Worm (Caenorhabditis elegans): ENCODE results near the gene pqn-62.

The pqn-62 gene

ce11 chrX:5193402-5193801 lies 2.5 kb upstream of the pqn-62 start:
- TF ChIP-seq pha-4 (tag; optimal IDR thresholded peaks at IDR 0.05) (no peak), cebp-2 (GFP tag; IDR thresholded peaks at IDR 0.05) (no peak), nhr-27 (tag; optimal IDR thresholded peaks at IDR 0.05) (no peak), hrde-1 (tag; optimal IDR thresholded peaks at IDR 0.05; ENCODE audit: borderline replicate concordance) (no peak), ZK185.1 (tag; optimal IDR thresholded peaks at IDR 0.05; ENCODE audit: poor library complexity, severe bottlenecking) (no peak), egl-18 (GFP tag; IDR thresholded peaks at IDR 0.05) (no peak), attf-3 (GFP tag; conservative IDR thresholded peaks at IDR 0.05) (no peak), madf-6 (GFP tag; IDR thresholded peaks at IDR 0.05) (no peak), ceh-27 (GFP tag; optimal IDR thresholded peaks at IDR 0.05) (no peak), F57C9.4 (tag; optimal IDR thresholded peaks at IDR 0.05) (no peak), lir-1 (GFP tag; conservative IDR thresholded peaks at IDR 0.05) (no peak), tbx-9 (tag; optimal IDR thresholded peaks at IDR 0.05; ENCODE audit: borderline replicate concordance) (no peak), K11D2.4 (GFP tag; IDR thresholded peaks at IDR 0.05) (no peak), rpc-1 (optimal IDR thresholded peaks at IDR 0.05) (no peak), rpc-1 (tag; optimal IDR thresholded peaks at IDR 0.05) (no peak), snpc-1.3 (tag; optimal IDR thresholded peaks at IDR 0.05; ENCODE audit: insufficient read depth) (no peak), lin-35 (GFP tag; optimal IDR thresholded peaks at IDR 0.05) (no peak), mxl-1 (tag; optimal IDR thresholded peaks at IDR 0.05) (no peak), athp-1 (tag; optimal IDR thresholded peaks at IDR 0.05) (no peak)

- TF ChIP-seq mcd-1 (GFP tag; IDR thresholded peaks at IDR 0.05) (no peak), ceh-91 (GFP tag; IDR thresholded peaks at IDR 0.05) (no peak), ztf-25 (GFP tag; IDR thresholded peaks at IDR 0.05) (no peak), F37B4.10 (GFP tag; IDR thresholded peaks at IDR 0.05) (no peak), lsy-27 (tag; optimal IDR thresholded peaks at IDR 0.05; ENCODE audit: borderline replicate concordance, insufficient read depth) (no peak), akir-1 (GFP tag; optimal IDR thresholded peaks at IDR 0.05) (no peak), nhr-120 (GFP tag; IDR thresholded peaks at IDR 0.05) (no peak), bed-1 (GFP tag; IDR thresholded peaks at IDR 0.05) (no peak), gei-17 (GFP tag; optimal IDR thresholded peaks at IDR 0.05) (no peak), madf-6 (GFP tag; IDR thresholded peaks at IDR 0.05) (no peak), nhr-27 (tag; optimal IDR thresholded peaks at IDR 0.05) (no peak), hrde-1 (tag; optimal IDR thresholded peaks at IDR 0.05; ENCODE audit: borderline replicate concordance) (no peak), ama-1 (optimal IDR thresholded peaks at IDR 0.05) (no peak), ama-1 (GFP tag; optimal IDR thresholded peaks at IDR 0.05) (no peak), mxl-1 (tag; optimal IDR thresholded peaks at IDR 0.05) (no peak), hmg-20 (GFP tag; IDR thresholded peaks at IDR 0.05) (no peak), ekl-4 (GFP tag; IDR thresholded peaks at IDR 0.05) (no peak), rcor-1 (GFP tag; IDR thresholded peaks at IDR 0.05) (no peak)
Observed at ce11 chrX:5197440-5197839, 1.5 kb downstream of the pqn-62 start.

ce11 chrX:5199245-5199644 lies 3.3 kb downstream of the pqn-62 start:
- TF ChIP-seq ama-1 (optimal IDR thresholded peaks at IDR 0.05) = no peak
- no peak for TF ChIP-seq ama-1 (GFP tag; optimal IDR thresholded peaks at IDR 0.05)
- no peak for TF ChIP-seq atf-7 (tag; optimal IDR thresholded peaks at IDR 0.05)
- TF ChIP-seq B0336.3 (GFP tag; IDR thresholded peaks at IDR 0.05) = no peak
- TF ChIP-seq nhr-90 (tag; optimal IDR thresholded peaks at IDR 0.05) = no peak
- no peak for TF ChIP-seq ztf-6 (GFP tag; IDR thresholded peaks at IDR 0.05)
- no peak for TF ChIP-seq snpc-1.1 (tag; optimal IDR thresholded peaks at IDR 0.05; ENCODE audit: insufficient read depth)
- TF ChIP-seq K12H6.12 (tag; optimal IDR thresholded peaks at IDR 0.05) = no peak
- TF ChIP-seq F22D6.2 (tag; optimal IDR thresholded peaks at IDR 0.05) = no peak
- no peak for TF ChIP-seq lin-54 (GFP tag; optimal IDR thresholded peaks at IDR 0.05)
- TF ChIP-seq him-1 (tag; optimal IDR thresholded peaks at IDR 0.05) = no peak
- no peak for TF ChIP-seq madf-8 (GFP tag; conservative IDR thresholded peaks at IDR 0.05)
- no peak for TF ChIP-seq bed-2 (GFP tag; IDR thresholded peaks at IDR 0.05)
- TF ChIP-seq ztf-22 (GFP tag; optimal IDR thresholded peaks at IDR 0.05) = no peak
- no peak for TF ChIP-seq F39B2.1 (GFP tag; IDR thresholded peaks at IDR 0.05)
- TF ChIP-seq egrh-3 (GFP tag; IDR thresholded peaks at IDR 0.05) = no peak
- no peak for TF ChIP-seq nhr-179 (tag; optimal IDR thresholded peaks at IDR 0.05)
- no peak for TF ChIP-seq T07F8.4 (tag; optimal IDR thresholded peaks at IDR 0.05)

All from whole organism, young adult.